Worm (Caenorhabditis elegans) whole organism, L1 larva: Measurements from ENCODE around the gene ZK616.3.
A peak's percentile ranks its signal among the peaks of the same experiment; 100 is the strongest.

Experiments
- C04F5.9 ChIP-seq: sonication (generic microtip); optimal IDR thresholded peaks from 2 replicates; lab custom pipeline; 2016; ENCODE audit warnings: missing genetic modification characterization, missing compliant biosample characterization
- Y116A8C.19 ChIP-seq: sonication (generic microtip); optimal IDR thresholded peaks from 2 replicates; lab custom pipeline; 2016; ENCODE audit warnings: missing compliant biosample characterization, missing genetic modification characterization, borderline replicate concordance
- aha-1 ChIP-seq: fragments of 150-350 bp; optimal IDR thresholded peaks from 2 replicates; lab custom pipeline; 2014; ENCODE audit warnings: missing biosample characterization, missing genetic modification characterization
- ama-1 ChIP-seq: fragments of 150-350 bp; optimal IDR thresholded peaks from 2 replicates; lab custom pipeline; 2014
- blmp-1 ChIP-seq: fragments of 150-350 bp; optimal IDR thresholded peaks from 2 replicates; lab custom pipeline; 2014; ENCODE audit warnings: missing biosample characterization, missing genetic modification characterization
- ceh-90 ChIP-seq: sonication (generic microtip); optimal IDR thresholded peaks from 2 replicates; lab custom pipeline; 2016; ENCODE audit warnings: missing genetic modification characterization, missing compliant biosample characterization
- dsc-1 ChIP-seq: sonication (generic microtip); optimal IDR thresholded peaks from 2 replicates; lab custom pipeline; 2016; ENCODE audit warnings: mild to moderate bottlenecking, missing genetic modification characterization, missing compliant biosample characterization
- efl-1 ChIP-seq, 4 experiments: fragments of 150-350 bp; optimal IDR thresholded peaks in 3 of 4; peaks in 1 of 4; 1 replicate in 1 of 4; 2 replicates in 3 of 4; lab custom pipeline; 2014; ENCODE audit warnings: missing biosample characterization in 2 of 4, missing genetic modification characterization in 2 of 4, missing genetic modification reagents in 2 of 4
- elt-2 ChIP-seq: sonication (generic microtip); optimal IDR thresholded peaks from 2 replicates; lab custom pipeline; 2016; ENCODE audit warnings: missing genetic modification characterization, mild to moderate bottlenecking, inconsistent platforms, missing compliant biosample characterization, missing genetic modification reagents
- elt-3 ChIP-seq, 6 experiments: fragments of 150-350 bp in 1 of 6; sonication (generic microtip); optimal IDR thresholded peaks; 2 replicates each; lab custom pipeline; 2017 to 2018; ENCODE audit warnings: missing biosample characterization in 6 of 6, missing genetic modification characterization in 6 of 6, inconsistent platforms in 1 of 6
- ets-5 ChIP-seq: fragments of 200-800 bp; sonication (Bioruptor generic); IDR thresholded peaks from 2 replicates; pipeline ENCODE4 v1.3.6; 2022; ENCODE audit warnings: missing genetic modification characterization, missing compliant biosample characterization
- fkh-10 ChIP-seq: sonication (generic microtip); optimal IDR thresholded peaks from 2 replicates; lab custom pipeline; 2017; ENCODE audit warnings: missing biosample characterization, missing genetic modification reagents, missing genetic modification characterization
- fkh-4 ChIP-seq: sonication (generic microtip); optimal IDR thresholded peaks from 2 replicates; lab custom pipeline; 2016; ENCODE audit warnings: missing compliant biosample characterization, missing genetic modification characterization, borderline replicate concordance
- fos-1 ChIP-seq: fragments of 150-350 bp; optimal IDR thresholded peaks from 2 replicates; lab custom pipeline; 2014; ENCODE audit warnings: missing biosample characterization, missing genetic modification characterization
- hpl-2 ChIP-seq: fragments of 150-350 bp; optimal IDR thresholded peaks from 2 replicates; lab custom pipeline; 2014; ENCODE audit warnings: missing biosample characterization, missing genetic modification reagents, missing genetic modification characterization
- isw-1 ChIP-seq: fragments of 200-800 bp; sonication (Bioruptor generic); IDR thresholded peaks from 2 replicates; pipeline ENCODE4 v1.3.6; 2022; ENCODE audit warnings: missing genetic modification characterization, missing compliant biosample characterization
- lin-14 ChIP-seq: fragments of 200-800 bp; sonication (Bioruptor generic); optimal IDR thresholded peaks from 2 replicates; lab custom pipeline; 2018; ENCODE audit warnings: mild to moderate bottlenecking, missing genetic modification characterization, moderate library complexity, missing compliant biosample characterization
- lin-35 ChIP-seq, 2 experiments: fragments of 150-350 bp; optimal IDR thresholded peaks; 2 replicates each; lab custom pipeline; 2014; ENCODE audit warnings: missing biosample characterization in 2 of 2, missing genetic modification characterization in 2 of 2, missing genetic modification reagents in 2 of 2
- lir-3 ChIP-seq: sonication (generic microtip); optimal IDR thresholded peaks from 2 replicates; lab custom pipeline; 2016; ENCODE audit warnings: mild to moderate bottlenecking, missing genetic modification characterization, moderate library complexity, missing compliant biosample characterization; ENCODE audit not compliant: poor library complexity
- lsy-2 ChIP-seq, 2 experiments: fragments of 150-350 bp; optimal IDR thresholded peaks; 2 replicates each; lab custom pipeline; 2014; ENCODE audit warnings: missing biosample characterization in 2 of 2, missing genetic modification characterization in 2 of 2
- mef-2 ChIP-seq: fragments of 150-350 bp; optimal IDR thresholded peaks from 2 replicates; lab custom pipeline; 2014; ENCODE audit warnings: missing biosample characterization, missing genetic modification characterization
- mep-1 ChIP-seq: fragments of 150-350 bp; optimal IDR thresholded peaks from 2 replicates; lab custom pipeline; 2014; ENCODE audit warnings: missing biosample characterization, missing genetic modification characterization
- nhr-11 ChIP-seq: fragments of 150-350 bp; optimal IDR thresholded peaks from 2 replicates; lab custom pipeline; 2014; ENCODE audit warnings: missing biosample characterization, missing genetic modification characterization
- nhr-19 ChIP-seq: fragments of 200-800 bp; sonication (Bioruptor generic); conservative IDR thresholded peaks from 2 replicates; pipeline ENCODE4 v1.3.6; 2022; ENCODE audit warnings: missing genetic modification characterization, missing compliant biosample characterization
- nhr-20 ChIP-seq: sonication (generic microtip); optimal IDR thresholded peaks from 2 replicates; lab custom pipeline; 2016; ENCODE audit warnings: mild to moderate bottlenecking, missing genetic modification characterization, missing compliant biosample characterization
- nhr-28 ChIP-seq: fragments of 150-350 bp; optimal IDR thresholded peaks from 2 replicates; lab custom pipeline; 2014; ENCODE audit warnings: missing biosample characterization, missing genetic modification characterization
- nhr-47 ChIP-seq: sonication (generic microtip); optimal IDR thresholded peaks from 2 replicates; lab custom pipeline; 2016; ENCODE audit warnings: mild to moderate bottlenecking, missing genetic modification characterization, moderate library complexity, missing compliant biosample characterization
- nhr-71 ChIP-seq: sonication (generic microtip); optimal IDR thresholded peaks from 2 replicates; lab custom pipeline; 2016; ENCODE audit warnings: mild to moderate bottlenecking, missing genetic modification characterization, moderate library complexity, missing compliant biosample characterization
- nhr-77 ChIP-seq: fragments of 150-350 bp; optimal IDR thresholded peaks from 2 replicates; lab custom pipeline; 2014; ENCODE audit warnings: missing biosample characterization, missing genetic modification characterization
- nhr-84 ChIP-seq: sonication (generic microtip); optimal IDR thresholded peaks from 2 replicates; lab custom pipeline; 2017; ENCODE audit warnings: missing biosample characterization, missing genetic modification characterization
- nhr-85 ChIP-seq: sonication (generic microtip); peaks from one replicate; lab custom pipeline; 2016; ENCODE audit warnings: missing genetic modification characterization, inconsistent platforms, missing compliant biosample characterization
- pax-3 ChIP-seq: fragments of 200-800 bp; sonication (Bioruptor generic); optimal IDR thresholded peaks from 2 replicates; lab custom pipeline; 2018; ENCODE audit warnings: mild to moderate bottlenecking, missing genetic modification characterization, moderate library complexity, missing compliant biosample characterization
- pqm-1 ChIP-seq: sonication (generic microtip); optimal IDR thresholded peaks from 3 replicates; lab custom pipeline; 2017; ENCODE audit warnings: missing biosample characterization, missing genetic modification characterization
- rnt-1 ChIP-seq: sonication (generic microtip); optimal IDR thresholded peaks from 2 replicates; lab custom pipeline; 2016; ENCODE audit warnings: mild to moderate bottlenecking, missing genetic modification characterization, moderate library complexity, missing compliant biosample characterization
- skn-1 ChIP-seq: fragments of 150-350 bp; optimal IDR thresholded peaks from 2 replicates; lab custom pipeline; 2014; ENCODE audit warnings: missing biosample characterization, missing genetic modification characterization
- snu-23 ChIP-seq: sonication (generic microtip); optimal IDR thresholded peaks from 2 replicates; lab custom pipeline; 2016; ENCODE audit warnings: missing genetic modification characterization, missing compliant biosample characterization
- sup-37 ChIP-seq: fragments of 200-800 bp; sonication (Bioruptor generic); optimal IDR thresholded peaks from 2 replicates; lab custom pipeline; 2018; ENCODE audit warnings: mild to moderate bottlenecking, missing genetic modification characterization, missing compliant biosample characterization
- tbx-2 ChIP-seq: sonication (generic microtip); optimal IDR thresholded peaks from 2 replicates; lab custom pipeline; 2016; ENCODE audit warnings: missing genetic modification characterization, missing compliant biosample characterization
- unc-130 ChIP-seq: fragments of 150-350 bp; optimal IDR thresholded peaks from 2 replicates; lab custom pipeline; 2017; ENCODE audit warnings: missing biosample characterization, missing genetic modification characterization, inconsistent platforms
- unc-30 ChIP-seq: sonication (generic microtip); optimal IDR thresholded peaks from 2 replicates; lab custom pipeline; 2017; ENCODE audit warnings: missing biosample characterization, missing genetic modification characterization
- unc-86 ChIP-seq: sonication (generic microtip); optimal IDR thresholded peaks from 2 replicates; lab custom pipeline; 2016; ENCODE audit warnings: missing genetic modification characterization, missing compliant biosample characterization
- unc-98 ChIP-seq: fragments of 200-800 bp; sonication (Bioruptor generic); IDR thresholded peaks from 2 replicates; pipeline ENCODE4 v1.3.6; 2022; ENCODE audit warnings: missing genetic modification characterization, missing compliant biosample characterization
- vab-15 ChIP-seq: sonication (generic microtip); optimal IDR thresholded peaks from 2 replicates; lab custom pipeline; 2017; ENCODE audit warnings: missing genotype, mild to moderate bottlenecking, missing genetic modification characterization, missing compliant biosample characterization
- xbp-1 ChIP-seq: sonication (generic microtip); optimal IDR thresholded peaks from 2 replicates; lab custom pipeline; 2016; ENCODE audit warnings: missing genetic modification characterization, missing compliant biosample characterization
- zag-1 ChIP-seq: fragments of 150-350 bp; optimal IDR thresholded peaks from 2 replicates; lab custom pipeline; 2014; ENCODE audit warnings: missing biosample characterization, missing genetic modification characterization
- ztf-11 ChIP-seq, 2 experiments: sonication (generic microtip); optimal IDR thresholded peaks; 2 replicates each; lab custom pipeline; 2016 to 2017; ENCODE audit warnings: missing genetic modification characterization in 2 of 2, missing biosample characterization in 1 of 2, missing compliant biosample characterization in 1 of 2
- ztf-4 ChIP-seq: fragments of 150-350 bp; optimal IDR thresholded peaks from 2 replicates; lab custom pipeline; 2014; ENCODE audit warnings: missing biosample characterization, missing genetic modification characterization

ZK616.3 gene

DNA sequence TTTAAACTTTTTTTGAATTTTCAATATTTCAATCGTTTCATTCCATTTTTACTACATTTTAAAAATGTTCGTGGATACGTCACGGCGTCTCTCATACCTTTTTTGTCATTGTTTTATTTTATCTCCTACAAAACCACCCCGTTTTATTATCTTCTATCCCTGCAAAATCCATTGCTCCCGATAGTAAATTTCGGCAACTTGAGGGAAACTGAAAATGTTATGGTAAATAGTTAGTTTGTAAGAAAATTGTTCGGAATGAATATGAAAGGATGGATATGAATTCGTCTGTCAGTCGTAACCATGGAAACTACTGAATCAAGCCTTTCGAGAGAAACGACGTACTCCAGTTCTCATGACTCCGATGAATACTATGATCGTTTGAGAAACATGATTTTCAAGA, 15.5 kb upstream of the ZK616.3 start, which contains the start of gene F41H10.2:
Gene F41H10.2, plus strand, starts transcription at position 301 of the 400 bp plus-strand sequence.
- TF ChIP-seq aha-1 (tag; lab: Kevin White, UChicago) (no peak), efl-1 (optimal IDR thresholded peaks at IDR 0.05; lab: Kevin White, UChicago) (no peak), efl-1 (GFP tag; optimal IDR thresholded peaks at IDR 0.05 in 1 of 2; lab: Kevin White, UChicago) (peak in 1 of 2 experiments; percentile 82), unc-98 (GFP tag; lab: Robert Waterston, UW) (no peak)

DNA sequence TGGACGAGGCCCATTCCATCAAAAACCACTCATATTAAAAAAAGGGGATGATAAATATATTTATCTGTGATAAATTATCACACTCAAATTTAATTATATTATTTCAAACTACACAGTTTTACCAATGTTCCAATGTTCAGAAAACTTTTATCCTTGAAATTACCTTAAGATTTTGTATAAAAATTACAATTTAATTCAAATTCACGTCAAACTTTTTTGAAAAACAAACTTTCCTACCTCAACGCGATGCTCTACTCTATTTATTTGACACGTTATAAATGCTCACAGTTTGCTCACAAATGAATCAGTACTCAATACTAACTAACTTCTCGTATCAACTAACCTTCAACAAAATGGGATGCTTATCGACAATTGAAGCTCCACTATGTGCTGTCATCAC, 14.3 kb upstream of the ZK616.3 start, which contains the start of gene F41H10.1:
Gene F41H10.1, plus strand, starts transcription at position 301 of the 400 bp plus-strand sequence.
- no peak for TF ChIP-seq ceh-90 (tag; lab: Kevin White, UChicago)
- no peak for TF ChIP-seq fkh-10 (GFP tag; lab: Kevin White, UChicago)

DNA sequence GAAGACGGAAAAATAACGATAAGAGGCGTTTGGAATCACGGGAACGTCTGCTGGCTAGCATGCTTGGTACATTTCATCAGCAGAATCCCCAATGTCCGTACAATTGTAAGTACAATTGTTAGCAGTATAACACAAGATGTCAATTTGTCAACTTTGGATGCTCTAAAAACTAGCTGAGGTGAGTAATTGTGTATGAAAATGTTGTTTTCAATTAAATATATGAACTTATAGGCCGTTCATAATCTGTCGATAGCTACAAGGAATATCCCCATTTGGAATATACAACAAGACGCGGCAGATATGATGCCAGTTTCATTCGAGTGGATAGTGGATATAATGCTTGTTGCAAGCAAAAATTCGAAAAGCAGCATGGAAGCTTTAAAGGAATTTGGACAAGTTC, 11.8 kb upstream of the ZK616.3 start, which contains the start of gene F41H10.12:
Gene F41H10.12, plus strand, starts transcription at position 301 of the 400 bp plus-strand sequence.
- TF ChIP-seq snu-23 (no peak), C04F5.9 (no peak), unc-130 (tag; lab: Kevin White, UChicago) (no peak), skn-1 (no peak), elt-2 (tag; lab: Kevin White, UChicago) (no peak), ztf-11 (tag; optimal IDR thresholded peaks at IDR 0.05; lab: Kevin White, UChicago) (no peak), isw-1 (GFP tag; lab: Robert Waterston, UW) (no peak), dsc-1 (no peak), ets-5 (GFP tag; lab: Robert Waterston, UW) (no peak), ceh-90 (tag; lab: Kevin White, UChicago) (no peak), lir-3 (no peak), fkh-4 (tag; lab: Kevin White, UChicago) (no peak), elt-3 (tag; optimal IDR thresholded peaks at IDR 0.05; lab: Kevin White, UChicago) (no peak), vab-15 (tag; lab: Kevin White, UChicago) (no peak), aha-1 (tag; lab: Kevin White, UChicago) (no peak), nhr-47 (no peak), pax-3 (tag; lab: Kevin White, UChicago) (no peak), hpl-2 (GFP tag; lab: Kevin White, UChicago) (no peak), mef-2 (no peak), tbx-2 (tag; lab: Kevin White, UChicago) (no peak)
- TF ChIP-seq, all 84 proteins: peak for 0

DNA sequence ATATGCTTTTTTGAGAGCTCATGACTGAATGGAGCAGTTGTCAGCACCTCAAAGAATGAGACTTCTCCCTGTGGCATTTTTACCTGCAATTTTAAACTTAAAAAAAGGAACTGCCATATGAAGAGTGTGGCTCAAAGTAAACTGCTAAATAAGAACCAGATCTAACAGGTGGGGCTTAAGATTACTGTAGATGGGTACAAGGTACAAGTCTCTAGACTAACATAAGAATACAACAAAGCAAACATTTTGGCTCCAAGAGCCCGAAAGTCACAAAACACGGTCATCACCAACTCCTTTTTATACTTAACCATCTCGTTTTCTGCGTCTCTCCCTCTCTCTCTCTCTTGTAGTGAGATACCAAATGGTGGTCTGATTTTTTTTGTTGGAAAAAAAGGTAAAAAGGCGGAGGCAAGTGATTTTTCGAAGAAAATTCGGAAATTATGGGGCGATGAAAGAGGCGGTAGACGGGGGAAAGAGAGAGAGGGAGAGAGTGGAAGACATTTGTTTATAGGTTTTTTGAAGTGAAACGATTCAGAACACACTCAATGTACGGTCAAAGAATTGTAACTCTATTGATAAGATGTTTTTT, 8.3 kb upstream of the ZK616.3 start, which contains the start of gene elo-6:
Gene elo-6, minus strand, starts transcription at position 83 of the 589 bp plus-strand sequence.
- TF ChIP-seq rnt-1 = no peak
- no peak for TF ChIP-seq nhr-11 (tag; lab: Kevin White, UChicago)
- no peak for TF ChIP-seq Y116A8C.19 (tag; lab: Kevin White, UChicago)
- peak; percentile 40 for TF ChIP-seq mep-1 (tag; lab: Kevin White, UChicago)
- no peak for TF ChIP-seq sup-37 (GFP tag; lab: Kevin White, UChicago)
- peak; percentile 45 for TF ChIP-seq nhr-20 (tag; lab: Kevin White, UChicago)
- TF ChIP-seq nhr-28 (tag; lab: Kevin White, UChicago) = no peak
- no peak for TF ChIP-seq nhr-84
- TF ChIP-seq unc-86 (tag; lab: Kevin White, UChicago) = no peak
- peak; percentile 43 for TF ChIP-seq nhr-77 (tag; lab: Kevin White, UChicago)
- TF ChIP-seq pqm-1 (tag; lab: Kevin White, UChicago) = no peak
- no peak for TF ChIP-seq fos-1
- peak in 1 of 2 experiments; percentile 32 for TF ChIP-seq lsy-2 (tag; optimal IDR thresholded peaks at IDR 0.05; lab: Kevin White, UChicago)
- peak; percentile 59 for TF ChIP-seq elt-2 (tag; lab: Kevin White, UChicago)
- no peak for TF ChIP-seq nhr-19 (GFP tag; lab: Robert Waterston, UW)
- peak; percentile 32 for TF ChIP-seq blmp-1 (tag; lab: Kevin White, UChicago)
- no peak for TF ChIP-seq unc-30
- TF ChIP-seq zag-1 = no peak
- TF ChIP-seq lin-35 (GFP tag; optimal IDR thresholded peaks at IDR 0.05; lab: Kevin White, UChicago) = peak in 1 of 2 experiments; percentile 46
- peak; percentile 79 for TF ChIP-seq lin-14
- TF ChIP-seq nhr-85 (tag; lab: Kevin White, UChicago) = peak; percentile 84
- no peak for TF ChIP-seq elt-3 (tag; optimal IDR thresholded peaks at IDR 0.05; lab: Kevin White, UChicago)
- peak; percentile 2 for TF ChIP-seq xbp-1
- peak; percentile 58 for TF ChIP-seq nhr-71 (tag; lab: Kevin White, UChicago)
- TF ChIP-seq efl-1 (optimal IDR thresholded peaks at IDR 0.05; lab: Kevin White, UChicago) = peak in 1 of 2 experiments; percentile 4
- TF ChIP-seq efl-1 (GFP tag; optimal IDR thresholded peaks at IDR 0.05 in 1 of 2; lab: Kevin White, UChicago) = peak in 1 of 2 experiments; percentile 48
- TF ChIP-seq ztf-4 (tag; lab: Kevin White, UChicago) = no peak
- TF ChIP-seq tbx-2 (tag; lab: Kevin White, UChicago) = peak; percentile 1
- TF ChIP-seq ama-1 = no peak
